Fruit fly (Drosophila melanogaster) whole organism: ENCODE measurements around the gene CG42763.

ENCODE experiments used
- CG8478 ChIP-seq: fragments of >200 bp; optimal IDR thresholded peaks from 2 replicates; lab custom pipeline; 2018; ENCODE audit warnings: inconsistent platforms
- Dll ChIP-seq: fragments of >200 bp; optimal IDR thresholded peaks from 2 replicates; lab custom pipeline; 2017
- EcR ChIP-seq, 2 experiments: fragments of >200 bp; optimal IDR thresholded peaks; 2 replicates each; lab custom pipeline; 2017; ENCODE audit warnings: missing biosample characterization in 2 of 2, missing genetic modification characterization in 2 of 2, missing genetic modification reagents in 2 of 2
- pan ChIP-seq: fragments of >200 bp; optimal IDR thresholded peaks from 2 replicates; lab custom pipeline; 2017
- psq ChIP-seq: fragments of >200 bp; optimal IDR thresholded peaks from 2 replicates; lab custom pipeline; 2017
- usp ChIP-seq: fragments of >200 bp; optimal IDR thresholded peaks from 2 replicates; lab custom pipeline; 2017; ENCODE audit warnings: missing biosample characterization, missing genetic modification characterization, mixed read lengths

Gene CG42763

DNA sequence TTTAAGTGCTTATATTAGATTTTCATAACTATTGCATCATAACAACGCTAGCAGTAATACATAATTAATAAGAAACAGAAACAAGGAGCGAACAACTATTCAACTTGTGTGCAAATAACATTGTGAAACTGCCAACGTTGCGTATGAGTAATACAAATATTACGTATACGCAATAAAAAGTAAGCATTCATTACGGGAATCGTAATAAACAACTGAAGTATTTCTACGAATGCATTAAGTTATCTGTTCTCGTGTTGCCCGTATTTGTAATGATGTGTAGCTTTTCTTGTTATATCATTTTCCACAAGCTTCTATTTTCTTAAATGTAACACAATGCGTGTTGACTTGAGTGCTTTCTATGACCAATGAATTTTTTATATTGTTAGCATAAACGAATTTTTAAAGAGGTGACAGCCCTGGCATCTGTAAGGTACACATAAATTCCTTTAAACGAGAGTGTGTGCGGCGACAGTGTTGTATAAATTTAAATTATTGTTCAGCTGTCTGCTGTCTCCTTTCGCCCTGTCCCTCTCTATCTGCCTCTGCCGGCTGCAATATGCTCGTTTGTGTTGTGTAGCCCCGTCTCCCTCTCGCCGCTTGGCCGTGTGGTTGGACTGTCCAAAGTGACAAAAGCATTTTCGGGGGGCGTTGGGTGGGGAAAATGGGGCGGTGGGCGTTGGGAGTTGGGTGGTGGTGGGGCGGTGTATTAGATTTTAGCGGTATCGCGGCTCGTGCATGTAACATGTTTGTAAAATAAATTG is 45.1 kb downstream of the CG42763 start:
- peak; percentile 23 for TF ChIP-seq CG8478
- no peak for TF ChIP-seq EcR (GFP tag; optimal IDR thresholded peaks at IDR 0.05; lab: Kevin White, UChicago)

DNA sequence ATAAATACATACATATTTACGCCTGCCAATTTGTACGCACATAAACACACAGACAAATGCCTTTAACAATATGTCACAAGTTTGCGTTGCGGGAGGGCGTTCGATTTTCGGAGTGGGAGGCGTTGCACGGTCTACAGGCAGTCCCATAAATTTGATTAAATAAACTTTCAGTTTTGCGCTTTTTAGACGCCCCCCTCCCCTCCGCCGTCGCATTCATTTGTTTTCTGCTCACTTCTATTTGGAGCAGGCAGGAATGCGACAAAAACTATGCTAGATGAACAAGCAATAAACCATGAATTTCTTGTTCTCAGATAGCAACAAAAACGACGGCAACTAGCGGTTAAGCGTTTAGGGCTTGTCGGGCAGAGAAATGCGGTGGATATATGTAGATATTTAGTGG is 45.9 kb downstream of the CG42763 start:
- no peak for TF ChIP-seq CG8478
- no peak for TF ChIP-seq usp (GFP tag; lab: Kevin White, UChicago)
- no peak for TF ChIP-seq pan (lab: Kevin White, UChicago)
- no peak for TF ChIP-seq psq
- TF ChIP-seq Dll (lab: Kevin White, UChicago) = no peak
- TF ChIP-seq EcR (GFP tag; optimal IDR thresholded peaks at IDR 0.05; lab: Kevin White, UChicago) = no peak

DNA sequence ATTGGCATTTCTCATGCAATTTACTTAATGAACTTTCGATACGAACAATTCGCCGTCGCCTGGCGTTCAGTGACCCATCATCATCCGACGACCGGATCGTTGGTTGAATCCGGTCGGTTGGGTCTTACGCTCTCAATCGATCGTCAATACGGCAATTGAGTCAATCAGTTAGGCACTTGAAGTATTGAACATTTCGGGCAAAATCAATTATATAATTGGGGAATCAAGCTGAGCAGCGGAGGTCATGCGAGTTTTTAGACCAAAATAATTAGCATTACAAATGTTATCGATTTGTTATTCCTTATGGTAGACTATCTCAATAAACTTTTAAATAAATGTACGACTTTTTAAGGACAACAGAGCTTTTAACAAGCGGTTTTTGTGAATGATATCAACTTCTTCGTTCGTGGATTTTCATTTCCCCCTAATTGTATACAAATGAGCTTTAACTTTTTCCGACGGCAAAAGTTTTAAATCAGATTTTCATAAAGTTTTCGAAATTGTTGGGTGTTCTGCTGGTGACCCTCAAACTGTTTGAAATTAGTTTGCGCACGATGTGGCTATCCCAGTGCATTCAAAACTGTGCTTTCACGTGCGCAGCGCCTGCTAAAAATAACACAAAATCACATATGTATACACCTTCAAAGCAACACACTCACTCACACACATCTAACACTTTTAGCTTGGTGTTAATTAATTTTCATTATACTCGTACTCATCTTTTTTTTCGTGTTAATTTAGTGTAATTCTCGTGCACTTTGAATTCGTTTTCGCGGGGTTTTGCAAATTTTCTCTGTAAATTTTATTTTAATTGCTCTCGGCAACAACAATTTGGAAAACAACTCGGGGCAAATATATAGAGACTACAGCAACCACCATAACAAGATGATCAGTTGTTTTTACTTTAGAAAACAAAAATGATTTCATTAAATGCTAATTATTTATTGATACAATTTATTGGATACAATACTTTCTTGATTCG is 46.7 kb downstream of the CG42763 start:
- TF ChIP-seq usp (GFP tag; lab: Kevin White, UChicago) (no peak), CG8478 (no peak), EcR (GFP tag; optimal IDR thresholded peaks at IDR 0.05; lab: Kevin White, UChicago) (no peak), psq (no peak), Dll (lab: Kevin White, UChicago) (no peak), pan (lab: Kevin White, UChicago) (no peak)

DNA sequence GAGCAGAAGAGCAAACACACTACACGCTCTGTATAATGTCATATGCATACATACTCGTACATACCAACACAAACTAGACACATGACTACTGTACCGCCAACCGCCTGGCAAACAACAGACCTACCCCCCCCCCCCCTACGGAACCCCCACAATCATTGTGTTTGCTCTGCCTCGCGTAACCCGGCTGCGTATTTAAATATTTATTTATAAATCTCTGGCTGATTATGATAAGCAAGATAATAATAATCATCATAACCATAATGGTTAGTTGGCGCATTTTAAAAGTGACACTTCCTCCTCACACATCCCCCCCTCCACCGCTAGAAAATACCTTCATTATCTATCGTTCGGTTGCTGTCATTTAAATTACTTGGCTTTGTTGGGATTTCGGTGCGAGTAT is 47.4 kb downstream of the CG42763 start:
- TF ChIP-seq psq (no peak), Dll (lab: Kevin White, UChicago) (no peak), CG8478 (no peak), usp (GFP tag; lab: Kevin White, UChicago) (no peak), pan (lab: Kevin White, UChicago) (no peak)

DNA sequence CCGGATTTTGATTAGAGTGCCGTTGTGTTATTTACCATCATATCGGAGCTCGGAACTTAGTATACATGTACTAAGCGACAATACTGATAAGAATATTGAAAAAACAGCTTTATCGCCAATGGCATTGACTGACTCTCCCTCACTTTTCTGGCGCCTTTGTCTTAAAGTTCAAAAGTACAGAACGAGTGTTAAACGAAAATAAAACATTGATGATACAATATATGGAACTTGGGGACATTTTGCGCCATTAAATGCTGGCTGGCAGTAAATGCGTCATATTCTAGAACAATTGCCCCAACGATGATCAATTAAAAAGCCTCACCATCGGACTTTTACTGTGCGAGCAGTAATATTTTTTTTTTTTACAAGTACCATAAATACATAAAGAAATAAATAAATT is 49.7 kb downstream of the CG42763 start:
- TF ChIP-seq CG8478 (no peak), EcR (GFP tag; optimal IDR thresholded peaks at IDR 0.05; lab: Kevin White, UChicago) (no peak), psq (no peak), usp (GFP tag; lab: Kevin White, UChicago) (no peak), pan (lab: Kevin White, UChicago) (no peak), Dll (lab: Kevin White, UChicago) (no peak)
